Worm (Caenorhabditis elegans) whole organism, L3 larva: Measurements from ENCODE around the gene K07F5.6.

Source experiments
- ZK546.5 ChIP-seq: sonication (generic microtip); optimal IDR thresholded peaks from 2 replicates; lab custom pipeline; 2017; ENCODE audit warnings: missing biosample characterization, missing genetic modification characterization
- egl-5 ChIP-seq: fragments of 150-350 bp; optimal IDR thresholded peaks from 2 replicates; lab custom pipeline; 2017; ENCODE audit warnings: missing biosample characterization, missing genetic modification reagents, missing genetic modification characterization, inconsistent platforms
- elt-3 ChIP-seq, 3 experiments: fragments of 150-350 bp in 1 of 3; sonication (generic microtip) in 2 of 3; optimal IDR thresholded peaks; 2 replicates in 2 of 3; 4 replicates in 1 of 3; lab custom pipeline; 2014 to 2017; ENCODE audit warnings: missing biosample characterization in 3 of 3, missing genetic modification characterization in 3 of 3
- mdl-1 ChIP-seq: fragments of 150-350 bp; optimal IDR thresholded peaks from 2 replicates; lab custom pipeline; 2014; ENCODE audit warnings: missing biosample characterization, missing genetic modification characterization
- nhr-23 ChIP-seq: fragments of 150-350 bp; optimal IDR thresholded peaks from 2 replicates; lab custom pipeline; 2014; ENCODE audit warnings: missing biosample characterization, missing genetic modification reagents, missing genetic modification characterization
- nhr-237 ChIP-seq: fragments of 150-350 bp; optimal IDR thresholded peaks from 2 replicates; lab custom pipeline; 2014; ENCODE audit warnings: missing biosample characterization, missing genetic modification characterization
- pha-4 ChIP-seq: fragments of 150-350 bp; optimal IDR thresholded peaks from 2 replicates; lab custom pipeline; 2014; ENCODE audit warnings: missing biosample characterization, missing genetic modification reagents, missing genetic modification characterization
- sea-2 ChIP-seq: fragments of 150-350 bp; sonication (generic microtip); optimal IDR thresholded peaks from 4 replicates; lab custom pipeline; 2014; ENCODE audit warnings: missing biosample characterization, missing genetic modification reagents, missing genetic modification characterization

DNA sequence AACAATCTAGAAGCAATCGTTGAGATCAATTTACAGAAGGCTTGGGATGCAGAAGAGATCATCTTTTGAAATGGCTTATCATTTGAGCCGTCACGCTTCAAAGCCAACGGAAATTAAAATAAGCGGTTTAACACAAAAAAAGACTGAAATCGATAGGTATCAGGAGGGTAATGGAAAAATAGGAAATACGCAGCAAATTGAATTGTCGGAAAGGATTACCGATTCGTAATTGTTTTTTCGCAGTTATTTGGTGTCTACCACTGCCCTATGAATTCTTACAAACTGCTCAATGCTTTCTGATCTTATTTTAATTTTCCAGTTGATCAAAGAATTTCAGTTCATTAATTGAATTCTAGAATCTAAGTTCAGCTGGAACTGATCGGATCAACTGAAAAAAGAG is 35.0 kb downstream of the K07F5.6 start:
- TF ChIP-seq nhr-237 (no peak), ZK546.5 (tag; lab: Kevin White, UChicago) (no peak), pha-4 (tag; lab: Kevin White, UChicago) (no peak), mdl-1 (tag; lab: Kevin White, UChicago) (no peak), nhr-23 (tag; lab: Kevin White, UChicago) (no peak), egl-5 (tag; lab: Kevin White, UChicago) (no peak), elt-3 (tag; optimal IDR thresholded peaks at IDR 0.05; lab: Kevin White, UChicago) (no peak), sea-2 (GFP tag; lab: Kevin White, UChicago) (no peak)
